Worm (Caenorhabditis elegans) whole organism, early embryonic: Measurements from ENCODE around the gene srz-44.

Source experiments
- hmbx-1 ChIP-seq: sonication (generic microtip); optimal IDR thresholded peaks from 2 replicates; lab custom pipeline; 2016; ENCODE audit warnings: mild to moderate bottlenecking, missing genetic modification characterization, missing compliant biosample characterization
- pes-1 ChIP-seq: fragments of 200-800 bp; sonication (Bioruptor generic); IDR thresholded peaks from 2 replicates; pipeline ENCODE4 v1.3.6; 2022; ENCODE audit warnings: missing genetic modification reagents, missing genetic modification characterization, missing compliant biosample characterization
- scrt-1 ChIP-seq: fragments of 200-800 bp; sonication (Bioruptor generic); IDR thresholded peaks from 2 replicates; pipeline ENCODE4 v1.3.6; 2022; ENCODE audit warnings: missing genetic modification characterization, missing compliant biosample characterization
- tra-4 ChIP-seq: sonication (generic microtip); optimal IDR thresholded peaks from 2 replicates; lab custom pipeline; 2017; ENCODE audit warnings: missing genetic modification characterization, missing compliant biosample characterization

ce11 chrV:15685599-15685998 lies 46.8 kb upstream of the srz-44 start, which contains the start of gene nhr-196:
- TF ChIP-seq tra-4 (tag; lab: Kevin White, UChicago) (no peak), pes-1 (GFP tag; lab: Robert Waterston, UW) (no peak), scrt-1 (GFP tag; lab: Robert Waterston, UW) (no peak), hmbx-1 (no peak)
